Worm (Caenorhabditis elegans) whole organism, L1 larva: ENCODE results near the gene ddb-1.

Experiments used
- dsc-1 ChIP-seq: sonication (generic microtip); optimal IDR thresholded peaks from 2 replicates; lab custom pipeline; 2016; ENCODE audit warnings: mild to moderate bottlenecking, missing genetic modification characterization, missing compliant biosample characterization
- lsy-2 ChIP-seq, 2 experiments: fragments of 150-350 bp; optimal IDR thresholded peaks; 2 replicates each; lab custom pipeline; 2014; ENCODE audit warnings: missing biosample characterization in 2 of 2, missing genetic modification characterization in 2 of 2
- pqm-1 ChIP-seq: sonication (generic microtip); optimal IDR thresholded peaks from 3 replicates; lab custom pipeline; 2017; ENCODE audit warnings: missing biosample characterization, missing genetic modification characterization

DNA sequence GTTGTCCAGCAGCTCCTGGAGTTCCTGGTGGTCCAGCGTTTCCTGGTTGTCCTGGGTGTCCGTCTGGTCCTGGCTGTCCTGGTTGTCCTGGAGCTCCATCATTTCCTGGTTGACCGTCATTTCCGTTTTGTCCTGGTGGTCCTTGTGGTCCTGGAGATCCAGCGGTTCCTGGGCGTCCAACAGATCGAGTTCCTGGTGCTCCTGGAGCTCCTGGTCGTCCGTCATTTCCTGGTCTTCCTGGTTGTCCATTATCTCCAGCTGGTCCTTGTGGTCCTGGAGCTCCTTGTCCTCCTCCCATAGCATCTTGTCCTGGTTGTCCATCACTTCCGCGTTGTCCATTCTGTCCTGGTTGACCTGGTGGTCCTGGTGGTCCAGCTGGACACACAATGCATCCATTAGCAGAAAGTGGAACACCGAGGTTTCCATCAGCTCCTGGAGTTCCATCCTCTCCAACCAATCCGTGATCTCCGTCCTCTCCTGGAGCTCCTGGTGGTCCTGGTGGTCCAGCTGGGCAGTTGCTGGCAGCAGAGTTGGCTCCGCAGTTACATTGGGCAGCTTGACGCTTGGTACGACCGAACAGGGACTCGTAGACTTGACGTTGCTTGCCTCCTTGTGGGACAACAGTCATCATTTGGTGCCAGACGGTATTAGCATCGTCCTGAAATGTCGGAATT, 11.8 kb downstream of the ddb-1 start:
- TF ChIP-seq lsy-2 (tag; optimal IDR thresholded peaks at IDR 0.05; lab: Kevin White, UChicago), result no peak
- TF ChIP-seq dsc-1 (tag; lab: Kevin White, UChicago), result no peak
- no peak for TF ChIP-seq pqm-1
